Fruit fly (Drosophila melanogaster): ENCODE results near the gene unc80.

The unc80 gene

dm6 chr3R:27706581-27707181 lies 44.4 kb downstream of the unc80 start, which contains the start of the genes CROT and CG12877 (continued):
- TF ChIP-seq sr (GFP tag; IDR thresholded peaks at IDR 0.05) (no peak), CG8281 (tag; optimal IDR thresholded peaks at IDR 0.05) (peak; percentile 5), CG12299 (tag; optimal IDR thresholded peaks at IDR 0.05) (peak; percentile 10), Chrac-16 (GFP tag; optimal IDR thresholded peaks at IDR 0.05) (peak; percentile 77), D19B (GFP tag; optimal IDR thresholded peaks at IDR 0.05) (peak; percentile 46), CG15269 (tag; optimal IDR thresholded peaks at IDR 0.05) (peak; percentile 78), CG7556 (GFP tag; optimal IDR thresholded peaks at IDR 0.05) (peak; percentile 72), CG7357 (GFP tag; IDR thresholded peaks at IDR 0.05) (peak; percentile 57), croc (GFP tag; conservative IDR thresholded peaks at IDR 0.05) (peak; percentile 42; the same call in 2 of the 3 replicates), CG3281 (GFP tag; optimal IDR thresholded peaks at IDR 0.05) (peak; percentile 75), CG9797 (GFP tag; optimal IDR thresholded peaks at IDR 0.05) (peak; percentile 35), Oaz (GFP tag; IDR thresholded peaks at IDR 0.05) (peak; percentile 68; the same call in 1 of the 2 replicates), CG5953 (GFP tag; IDR thresholded peaks at IDR 0.05) (peak; percentile 44), CG18619 (GFP tag; optimal IDR thresholded peaks at IDR 0.05) (peak; percentile 77), CG8089 (GFP tag; optimal IDR thresholded peaks at IDR 0.05) (no peak), CG12219 (GFP tag; optimal IDR thresholded peaks at IDR 0.05) (peak; percentile 40), sd (tag; optimal IDR thresholded peaks at IDR 0.05) (peak; percentile 81), Hr3 (GFP tag; optimal IDR thresholded peaks at IDR 0.05) (peak; percentile 89), Optix (GFP tag; IDR thresholded peaks at IDR 0.05) (peak; percentile 75; the same call in 2 of the 3 replicates), ken (GFP tag; IDR thresholded peaks at IDR 0.05) (peak; percentile 68; the same call in 2 of the 3 replicates), ranshi (GFP tag; IDR thresholded peaks at IDR 0.05) (peak; percentile 70; the same call in 1 of the 2 replicates), CG16813 (GFP tag; IDR thresholded peaks at IDR 0.05; ENCODE audit: partially characterized antibody) (peak; percentile 31; the same call in 1 of the 3 replicates), CG31365 (tag; optimal IDR thresholded peaks at IDR 0.05) (no peak), sens (GFP tag) (peak; percentile 93), CG4282 (GFP tag; optimal IDR thresholded peaks at IDR 0.05) (no peak), en (GFP tag; optimal IDR thresholded peaks at IDR 0.05) (no peak), Oli (tag; optimal IDR thresholded peaks at IDR 0.05) (peak; percentile 81), CG11723 (GFP tag; optimal IDR thresholded peaks at IDR 0.05) (peak; percentile 53), pho (GFP tag; optimal IDR thresholded peaks at IDR 0.05) (peak; percentile 50), mirr (GFP tag; optimal IDR thresholded peaks at IDR 0.05) (peak; percentile 11), Sox100B (GFP tag; optimal IDR thresholded peaks at IDR 0.05) (no peak), Awh (GFP tag; IDR thresholded peaks at IDR 0.05) (peak; percentile 66; the same call in 1 of the 2 replicates), Spps (tag; optimal IDR thresholded peaks at IDR 0.05) (peak; percentile 1), CG14710 (tag; optimal IDR thresholded peaks at IDR 0.05) (peak; percentile 86), sim (GFP tag; IDR thresholded peaks at IDR 0.05) (peak; percentile 17; the same call in 1 of the 2 replicates), D (optimal IDR thresholded peaks at IDR 0.05) (no peak), D (GFP tag; optimal IDR thresholded peaks at IDR 0.05) (peak; percentile 70), chn (GFP tag; optimal IDR thresholded peaks at IDR 0.05) (peak; percentile 67), ftz-f1 (GFP tag; optimal IDR thresholded peaks at IDR 0.05) (no peak), CG12071 (GFP tag; optimal IDR thresholded peaks at IDR 0.05) (peak; percentile 16), Abd-B (GFP tag; optimal IDR thresholded peaks at IDR 0.05) (peak; percentile 91), hb (GFP tag; IDR thresholded peaks at IDR 0.05; ENCODE audit: partially characterized antibody) (no peak), aop (GFP tag; IDR thresholded peaks at IDR 0.05) (no peak), CG14965 (GFP tag; optimal IDR thresholded peaks at IDR 0.05; ENCODE audit: borderline replicate concordance) (no peak), slou (GFP tag; optimal IDR thresholded peaks at IDR 0.05) (peak; percentile 69), CG4854 (GFP tag; optimal IDR thresholded peaks at IDR 0.05) (peak; percentile 16), dati (GFP tag; IDR thresholded peaks at IDR 0.05) (no peak), Aef1 (GFP tag; IDR thresholded peaks at IDR 0.05) (peak; percentile 72), zf30C (GFP tag; optimal IDR thresholded peaks at IDR 0.05) (no peak), schlank (tag; optimal IDR thresholded peaks at IDR 0.05) (peak; percentile 50)

Measured in whole organism, embryonic.